Fruit fly (Drosophila melanogaster) whole organism, embryonic: Measurements from ENCODE around the gene eco.

ENCODE experiments used
- ATbp ChIP-seq: fragments of 200-800 bp; sonication (Bioruptor generic); optimal IDR thresholded peaks from 2 replicates; lab custom pipeline; 2017; ENCODE audit warnings: missing biosample characterization, mild to moderate bottlenecking, missing genetic modification characterization, missing genetic modification reagents
- Antp ChIP-seq: fragments of 200-800 bp; sonication (Bioruptor generic); optimal IDR thresholded peaks from 3 replicates; lab custom pipeline; 2016; ENCODE audit warnings: missing biosample characterization, missing genetic modification characterization
- Atf6 ChIP-seq: fragments of 200-800 bp; sonication (Bioruptor generic); IDR thresholded peaks from 2 replicates; pipeline ENCODE4 v1.3.6; 2022; ENCODE audit warnings: missing biosample characterization, missing genetic modification characterization
- Bteb2 ChIP-seq: fragments of 200-800 bp; sonication (Bioruptor generic); optimal IDR thresholded peaks from 2 replicates; lab custom pipeline; 2016; ENCODE audit warnings: missing biosample characterization, missing genetic modification characterization
- CG10321 ChIP-seq: fragments of 200-800 bp; sonication (Bioruptor generic); IDR thresholded peaks from 2 replicates; pipeline ENCODE4 v1.3.6; 2022; ENCODE audit warnings: missing biosample characterization, missing genetic modification characterization
- CG11093 ChIP-seq: fragments of 200-800 bp; sonication (Bioruptor generic); IDR thresholded peaks from 3 replicates; pipeline ENCODE4 v1.3.6; 2022; ENCODE audit warnings: missing biosample characterization, missing genetic modification characterization
- CG11695 ChIP-seq: fragments of 200-800 bp; sonication (Bioruptor generic); IDR thresholded peaks from 3 replicates; pipeline ENCODE4 v1.3.6; 2022; ENCODE audit warnings: missing biosample characterization, missing genetic modification characterization
- CG12299 ChIP-seq: fragments of 200-800 bp; sonication (Bioruptor generic); optimal IDR thresholded peaks from 2 replicates; lab custom pipeline; 2018; ENCODE audit warnings: missing biosample characterization, mild to moderate bottlenecking, missing genetic modification characterization
- CG13624 ChIP-seq: fragments of 200-800 bp; sonication (Bioruptor generic); optimal IDR thresholded peaks from 2 replicates; lab custom pipeline; 2016; ENCODE audit warnings: missing biosample characterization, missing genetic modification characterization
- CG14710 ChIP-seq: fragments of 200-800 bp; sonication (Bioruptor generic); optimal IDR thresholded peaks from 3 replicates; lab custom pipeline; 2019; ENCODE audit warnings: missing biosample characterization, mild to moderate bottlenecking, missing genetic modification characterization, moderate library complexity
- CG15696 ChIP-seq: fragments of 200-800 bp; sonication (Bioruptor generic); optimal IDR thresholded peaks from 2 replicates; lab custom pipeline; 2019; ENCODE audit warnings: missing biosample characterization, mild to moderate bottlenecking, missing genetic modification characterization, moderate library complexity
- CG1602 ChIP-seq: fragments of 200-800 bp; sonication (Bioruptor generic); optimal IDR thresholded peaks from 3 replicates; lab custom pipeline; 2016; ENCODE audit warnings: missing biosample characterization, missing genetic modification characterization
- CG16815 ChIP-seq: fragments of 200-800 bp; sonication (Bioruptor generic); optimal IDR thresholded peaks from 3 replicates; lab custom pipeline; 2017; ENCODE audit warnings: missing biosample characterization, mild to moderate bottlenecking, missing genetic modification characterization
- CG17359 ChIP-seq: fragments of 200-800 bp; sonication (Bioruptor generic); optimal IDR thresholded peaks from 3 replicates; lab custom pipeline; 2018; ENCODE audit warnings: missing biosample characterization, mild to moderate bottlenecking, missing genetic modification characterization, moderate library complexity
- CG2129 ChIP-seq: fragments of 200-800 bp; sonication (Bioruptor generic); IDR thresholded peaks from 2 replicates; pipeline ENCODE4 v1.3.6; 2022; ENCODE audit warnings: missing biosample characterization, missing genetic modification characterization; ENCODE audit not compliant: partially characterized antibody
- CG2712 ChIP-seq: fragments of 200-800 bp; optimal IDR thresholded peaks from 3 replicates; lab custom pipeline; 2019; ENCODE audit warnings: missing biosample characterization, mild to moderate bottlenecking, missing genetic modification characterization, moderate library complexity
- CG2889 ChIP-seq: fragments of 200-800 bp; sonication (Bioruptor generic); IDR thresholded peaks from 3 replicates; pipeline ENCODE4 v1.3.6; 2022; ENCODE audit warnings: missing biosample characterization, missing genetic modification characterization
- CG31441 ChIP-seq: fragments of 200-800 bp; sonication (Bioruptor generic); IDR thresholded peaks from 2 replicates; pipeline ENCODE4 v1.3.6; 2022; ENCODE audit warnings: missing biosample characterization, missing genetic modification characterization
- CG3407 ChIP-seq: fragments of 200-800 bp; sonication (Bioruptor generic); optimal IDR thresholded peaks from 2 replicates; lab custom pipeline; 2018; ENCODE audit warnings: missing biosample characterization, mild to moderate bottlenecking, missing genetic modification characterization
- CG6272 ChIP-seq: fragments of 200-800 bp; sonication (Bioruptor generic); IDR thresholded peaks from 2 replicates; pipeline ENCODE4 v1.3.6; 2022; ENCODE audit warnings: missing biosample characterization, missing genetic modification characterization
- CG7839 ChIP-seq: fragments of 200-800 bp; sonication (Bioruptor generic); optimal IDR thresholded peaks from 3 replicates; lab custom pipeline; 2018; ENCODE audit warnings: missing biosample characterization, mild to moderate bottlenecking, missing genetic modification characterization, moderate library complexity
- CG7928 ChIP-seq: fragments of 200-800 bp; sonication (Bioruptor generic); optimal IDR thresholded peaks from 2 replicates; lab custom pipeline; 2017; ENCODE audit warnings: missing biosample characterization, mild to moderate bottlenecking, missing genetic modification characterization
- CG8478 ChIP-seq: fragments of >200 bp; optimal IDR thresholded peaks from 2 replicates; lab custom pipeline; 2018
- CkIIα-i1 ChIP-seq: fragments of 200-800 bp; sonication (Bioruptor generic); IDR thresholded peaks from 2 replicates; pipeline ENCODE4 v1.3.6; 2022; ENCODE audit warnings: missing biosample characterization, missing genetic modification characterization
- CoRest ChIP-seq: fragments of 200-800 bp; sonication (Bioruptor generic); optimal IDR thresholded peaks from 3 replicates; lab custom pipeline; 2018; ENCODE audit warnings: missing biosample characterization, mild to moderate bottlenecking, missing genetic modification characterization, moderate library complexity
- D19B ChIP-seq: fragments of 200-800 bp; sonication (Bioruptor generic); optimal IDR thresholded peaks from 2 replicates; lab custom pipeline; 2017; ENCODE audit warnings: missing biosample characterization, mild to moderate bottlenecking, missing genetic modification characterization
- HLHmδ ChIP-seq: fragments of 200-800 bp; sonication (Bioruptor generic); optimal IDR thresholded peaks from 2 replicates; lab custom pipeline; 2018; ENCODE audit warnings: missing biosample characterization, mild to moderate bottlenecking, missing genetic modification characterization, moderate library complexity
- NC2β ChIP-seq: fragments of 200-800 bp; sonication (Bioruptor generic); optimal IDR thresholded peaks from 2 replicates; lab custom pipeline; 2016; ENCODE audit warnings: missing biosample characterization, missing genetic modification characterization
- Opbp ChIP-seq: fragments of 200-800 bp; sonication (Bioruptor generic); IDR thresholded peaks from 3 replicates; pipeline ENCODE4 v1.3.6; 2022; ENCODE audit warnings: missing biosample characterization, missing genetic modification characterization; ENCODE audit not compliant: partially characterized antibody
- Rx ChIP-seq: fragments of 200-800 bp; sonication (Bioruptor generic); IDR thresholded peaks from 2 replicates; pipeline ENCODE4 v1.3.6; 2022; ENCODE audit warnings: missing biosample characterization, missing genetic modification characterization
- Sin3A ChIP-seq: fragments of >200 bp; optimal IDR thresholded peaks from 2 replicates; lab custom pipeline; 2018
- Stat92E ChIP-seq, 3 experiments: fragments of >200 bp in 2 of 3; fragments of 200-800 bp in 1 of 3; sonication (Bioruptor generic) in 1 of 3; optimal IDR thresholded peaks; 2 replicates each; lab custom pipeline; 2017 to 2019; ENCODE audit warnings: missing biosample characterization in 3 of 3, missing genetic modification characterization in 3 of 3, mild to moderate bottlenecking in 1 of 3, moderate library complexity in 1 of 3
- TFAM ChIP-seq: fragments of 200-800 bp; sonication (Bioruptor generic); optimal IDR thresholded peaks from 2 replicates; lab custom pipeline; 2017; ENCODE audit warnings: missing biosample characterization, missing genetic modification characterization, inconsistent platforms
- abd-A ChIP-seq: fragments of 200-800 bp; sonication (Bioruptor generic); optimal IDR thresholded peaks from 3 replicates; lab custom pipeline; 2019; ENCODE audit warnings: missing biosample characterization, mild to moderate bottlenecking, missing genetic modification characterization, moderate library complexity
- amos ChIP-seq: fragments of 200-800 bp; sonication (Bioruptor generic); IDR thresholded peaks from 2 replicates; pipeline ENCODE4 v1.3.6; 2022; ENCODE audit warnings: missing biosample characterization, missing genetic modification characterization; ENCODE audit not compliant: partially characterized antibody
- aop ChIP-seq: fragments of 200-800 bp; sonication (Bioruptor generic); IDR thresholded peaks from 2 replicates; pipeline ENCODE4 v1.3.6; 2022; ENCODE audit warnings: missing biosample characterization, missing genetic modification characterization
- ap ChIP-seq: fragments of 200-800 bp; sonication (Bioruptor generic); IDR thresholded peaks from 2 replicates; pipeline ENCODE4 v1.3.6; 2022; ENCODE audit warnings: missing biosample characterization, missing genetic modification characterization
- bab2 ChIP-seq: fragments of 200-800 bp; sonication (Bioruptor generic); optimal IDR thresholded peaks from 2 replicates; lab custom pipeline; 2016; ENCODE audit warnings: missing biosample characterization, missing genetic modification characterization
- caup ChIP-seq: fragments of 200-800 bp; sonication (Bioruptor generic); optimal IDR thresholded peaks from 3 replicates; lab custom pipeline; 2017; ENCODE audit warnings: missing biosample characterization, mild to moderate bottlenecking, missing genetic modification characterization, moderate library complexity; ENCODE audit not compliant: severe bottlenecking
- disco-r ChIP-seq: fragments of 200-800 bp; sonication (Bioruptor generic); optimal IDR thresholded peaks from 2 replicates; lab custom pipeline; 2016; ENCODE audit warnings: missing biosample characterization, missing genetic modification characterization
- dpn ChIP-seq, 2 experiments: fragments of 200-800 bp; sonication (Bioruptor generic); optimal IDR thresholded peaks; 3 replicates each; lab custom pipeline; 2016; ENCODE audit warnings: missing biosample characterization in 2 of 2, missing genetic modification characterization in 2 of 2
- fd102C ChIP-seq: fragments of 200-800 bp; sonication (Bioruptor generic); optimal IDR thresholded peaks from 2 replicates; lab custom pipeline; 2018; ENCODE audit warnings: missing biosample characterization, mild to moderate bottlenecking, missing genetic modification characterization, moderate library complexity
- ftz-f1 ChIP-seq: fragments of 200-800 bp; sonication (Bioruptor generic); optimal IDR thresholded peaks from 2 replicates; lab custom pipeline; 2016; ENCODE audit warnings: missing biosample characterization, missing genetic modification characterization
- lola ChIP-seq, 3 experiments: fragments of >200 bp in 2 of 3; fragments of 200-800 bp in 1 of 3; sonication (Bioruptor generic) in 1 of 3; optimal IDR thresholded peaks; 2 replicates each; lab custom pipeline; 2017 to 2019; ENCODE audit warnings: missing biosample characterization in 3 of 3, missing genetic modification characterization in 3 of 3, mild to moderate bottlenecking in 1 of 3, moderate library complexity in 1 of 3
- nmo ChIP-seq: fragments of 200-800 bp; sonication (Bioruptor generic); optimal IDR thresholded peaks from 2 replicates; lab custom pipeline; 2018; ENCODE audit warnings: missing biosample characterization, mild to moderate bottlenecking, missing genetic modification characterization, moderate library complexity
- odd ChIP-seq: fragments of 200-800 bp; sonication (Bioruptor generic); optimal IDR thresholded peaks from 2 replicates; lab custom pipeline; 2017; ENCODE audit warnings: missing biosample characterization, mild to moderate bottlenecking, missing genetic modification characterization
- pb ChIP-seq: fragments of 200-800 bp; sonication (Bioruptor generic); optimal IDR thresholded peaks from 3 replicates; lab custom pipeline; 2016; ENCODE audit warnings: missing biosample characterization, missing genetic modification characterization
- tna ChIP-seq: fragments of 200-800 bp; sonication (Bioruptor generic); IDR thresholded peaks from 2 replicates; pipeline ENCODE4 v1.3.6; 2022; ENCODE audit warnings: missing biosample characterization, missing genetic modification characterization; ENCODE audit not compliant: partially characterized antibody
- zfh1 ChIP-seq: fragments of 200-800 bp; sonication (Bioruptor generic); IDR thresholded peaks from 3 replicates; pipeline ENCODE4 v1.3.6; 2022; ENCODE audit warnings: missing biosample characterization, missing genetic modification characterization

eco gene

DNA sequence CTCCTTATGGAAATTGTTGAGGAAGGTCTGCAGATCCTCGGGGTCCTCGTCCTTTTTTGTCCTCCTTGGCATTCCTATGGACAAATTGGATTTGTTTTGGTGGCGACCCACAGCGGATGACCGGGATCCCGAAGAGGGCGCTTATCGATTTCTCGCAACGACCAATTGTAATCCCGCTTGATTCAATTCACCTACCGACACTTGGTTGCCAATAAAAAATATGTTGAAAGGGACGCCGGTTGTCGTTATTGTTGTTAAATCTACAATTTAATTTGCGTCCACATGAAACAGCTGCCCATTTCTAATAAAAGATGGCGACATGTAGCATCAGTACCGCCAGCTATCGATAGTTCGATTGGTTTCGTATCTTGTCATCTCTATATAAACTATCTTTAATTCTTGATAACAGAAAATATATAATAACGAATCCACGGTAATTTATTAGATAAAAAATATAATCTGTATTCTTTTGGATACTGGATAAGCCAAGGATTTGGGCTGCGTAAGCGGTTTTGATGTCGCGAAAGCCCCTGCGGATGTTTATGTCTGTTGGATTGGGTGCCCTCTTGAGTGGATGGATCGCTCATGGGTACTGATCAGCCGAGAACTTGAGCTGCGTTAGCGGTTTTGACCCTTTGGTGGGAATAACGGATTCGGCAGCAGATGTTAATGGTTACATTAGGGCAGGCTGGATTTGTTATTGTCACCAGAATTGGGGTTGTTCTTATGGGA lies 17.4 kb upstream of the eco start, which contains the start of gene CTCF (continued):
- TF ChIP-seq CG15696 (tag; lab: Kevin White, UChicago), result peak; percentile 38
- TF ChIP-seq CG16815 (GFP tag; lab: Kevin White, UChicago), result no peak
- TF ChIP-seq CG8478 (lab: Kevin White, UChicago), result no peak
- TF ChIP-seq fd102C (GFP tag; lab: Kevin White, UChicago), result no peak
- TF ChIP-seq Bteb2 (GFP tag; lab: Kevin White, UChicago), result peak; percentile 5
- no peak for TF ChIP-seq ap (GFP tag; lab: Robert Waterston, UW)
- TF ChIP-seq CG1602 (GFP tag; lab: Kevin White, UChicago), result peak; percentile 3
- no peak for TF ChIP-seq aop (GFP tag; lab: Robert Waterston, UW)
- peak; percentile 61; the same call in 1 of the 2 replicates for TF ChIP-seq tna (GFP tag; lab: Robert Waterston, UW)
- TF ChIP-seq CG3407, result no peak
- TF ChIP-seq CoRest, result peak; percentile 61
- TF ChIP-seq CG13624 (GFP tag; lab: Kevin White, UChicago), result peak; percentile 45
- no peak for TF ChIP-seq CG6272 (GFP tag; lab: Robert Waterston, UW)
- TF ChIP-seq NC2β (GFP tag; lab: Kevin White, UChicago), result peak; percentile 38
- TF ChIP-seq zfh1 (GFP tag; lab: Robert Waterston, UW), result 0 out of 3 replicates have a peak, but pooled peaks have one; percentile 32
- TF ChIP-seq ftz-f1, result peak; percentile 29
- no peak for TF ChIP-seq odd (GFP tag; lab: Kevin White, UChicago)
- TF ChIP-seq Atf6, result no peak
- TF ChIP-seq D19B, result no peak
- TF ChIP-seq nmo, result peak; percentile 90
- TF ChIP-seq TFAM, result no peak
- TF ChIP-seq HLHmδ (GFP tag; lab: Kevin White, UChicago), result no peak
- peak; percentile 23 for TF ChIP-seq caup (GFP tag; lab: Kevin White, UChicago)
- peak; percentile 63 for TF ChIP-seq CG2129 (GFP tag; lab: Robert Waterston, UW)
- peak; percentile 78 for TF ChIP-seq amos (GFP tag; lab: Robert Waterston, UW)
- peak; percentile 13 for TF ChIP-seq bab2
- TF ChIP-seq CkIIα-i1, result no peak
- no peak for TF ChIP-seq CG10321 (GFP tag; lab: Robert Waterston, UW)
- TF ChIP-seq abd-A (tag; lab: Kevin White, UChicago), result no peak
- peak in 1 of 3 experiments; percentile 9 for TF ChIP-seq Stat92E (GFP tag; optimal IDR thresholded peaks at IDR 0.05; lab: Kevin White, UChicago)
- peak in 1 of 3 experiments; percentile 16 for TF ChIP-seq lola (GFP tag; optimal IDR thresholded peaks at IDR 0.05; lab: Kevin White, UChicago)
- no peak for TF ChIP-seq disco-r (GFP tag; lab: Kevin White, UChicago)
- no peak for TF ChIP-seq CG11695 (GFP tag; lab: Robert Waterston, UW)
- TF ChIP-seq CG14710 (tag; lab: Kevin White, UChicago), result peak; percentile 50
- TF ChIP-seq Opbp (GFP tag; lab: Robert Waterston, UW), result no peak; the same call in 1 of the 3 replicates
- no peak for TF ChIP-seq CG12299 (tag; lab: Kevin White, UChicago)
- peak; percentile 40; the same call in 1 of the 2 replicates for TF ChIP-seq CG31441 (GFP tag; lab: Robert Waterston, UW)
- TF ChIP-seq CG11093 (GFP tag; lab: Robert Waterston, UW), result 0 out of 3 replicates have a peak, but pooled peaks have one; percentile 25
- TF ChIP-seq CG2889, result no peak
- TF ChIP-seq Antp, result peak; percentile 55
- peak; percentile 53 to 59 for TF ChIP-seq dpn (GFP tag; optimal IDR thresholded peaks at IDR 0.05; lab: Kevin White, UChicago)
- TF ChIP-seq Rx, result no peak
- peak; percentile 64 for TF ChIP-seq CG2712 (tag; lab: Kevin White, UChicago)
- TF ChIP-seq CG7839 (tag; lab: Kevin White, UChicago), result peak; percentile 53
- peak; percentile 34 for TF ChIP-seq CG17359 (tag; lab: Kevin White, UChicago)
- no peak for TF ChIP-seq ATbp (GFP tag; lab: Kevin White, UChicago)
- TF ChIP-seq pb (GFP tag; lab: Kevin White, UChicago), result peak; percentile 40
- peak; percentile 44 for TF ChIP-seq Sin3A (lab: Kevin White, UChicago)
- no peak for TF ChIP-seq CG7928 (GFP tag; lab: Kevin White, UChicago)
